Fruit fly (Drosophila melanogaster) whole organism, adult: Measurements from ENCODE around the gene CG17344.

Experiments used
- CG11617 ChIP-seq: fragments of 200-800 bp; sonication (Bioruptor generic); optimal IDR thresholded peaks from 2 replicates; lab custom pipeline; 2017; ENCODE audit warnings: mild to moderate bottlenecking, missing biosample characterization, missing genetic modification reagents, missing genetic modification characterization
- CG12768 ChIP-seq: fragments of 200-800 bp; sonication (Bioruptor generic); optimal IDR thresholded peaks from 2 replicates; lab custom pipeline; 2017; ENCODE audit warnings: missing biosample characterization, missing genetic modification characterization, mild to moderate bottlenecking, moderate library complexity, missing genetic modification reagents
- CG14711 ChIP-seq: fragments of 200-800 bp; sonication (Bioruptor generic); optimal IDR thresholded peaks from 2 replicates; lab custom pipeline; 2018; ENCODE audit warnings: missing biosample characterization, mild to moderate bottlenecking, missing genetic modification characterization, moderate library complexity
- CG1620 ChIP-seq: fragments of 200-800 bp; sonication (Bioruptor generic); optimal IDR thresholded peaks from 2 replicates; lab custom pipeline; 2016; ENCODE audit warnings: missing biosample characterization, missing genetic modification characterization
- CG5204 ChIP-seq: fragments of 200-800 bp; sonication (Bioruptor generic); optimal IDR thresholded peaks from 2 replicates; lab custom pipeline; 2016; ENCODE audit warnings: missing biosample characterization, missing genetic modification characterization
- CG7045 ChIP-seq: fragments of 200-800 bp; sonication (Bioruptor generic); optimal IDR thresholded peaks from 2 replicates; lab custom pipeline; 2017; ENCODE audit warnings: missing biosample characterization, mild to moderate bottlenecking, missing genetic modification characterization
- CG7101 ChIP-seq: fragments of 200-800 bp; sonication (Bioruptor generic); optimal IDR thresholded peaks from 2 replicates; lab custom pipeline; 2018; ENCODE audit warnings: missing biosample characterization, mild to moderate bottlenecking, missing genetic modification characterization, moderate library complexity
- Clk ChIP-seq: fragments of 200-800 bp; sonication (Bioruptor generic); optimal IDR thresholded peaks from 2 replicates; lab custom pipeline; 2017; ENCODE audit warnings: missing biosample characterization, missing genetic modification characterization
- Crg-1 ChIP-seq: fragments of 200-800 bp; sonication (Bioruptor generic); optimal IDR thresholded peaks from 2 replicates; lab custom pipeline; 2016; ENCODE audit warnings: missing biosample characterization, missing genetic modification characterization
- kay ChIP-seq: fragments of 200-800 bp; sonication (Bioruptor generic); peaks from one replicate; lab custom pipeline; 2016; ENCODE audit warnings: missing biosample characterization, missing genetic modification characterization, borderline replicate concordance
- ovo ChIP-seq: fragments of 200-800 bp; sonication (Bioruptor generic); optimal IDR thresholded peaks from 2 replicates; lab custom pipeline; 2016; ENCODE audit warnings: missing biosample characterization, missing genetic modification characterization
- pad ChIP-seq: fragments of 200-800 bp; sonication (Bioruptor generic); optimal IDR thresholded peaks from 3 replicates; lab custom pipeline; 2017; ENCODE audit warnings: missing biosample characterization, missing genetic modification characterization, mild to moderate bottlenecking, moderate library complexity, missing genetic modification reagents
- tj ChIP-seq: fragments of 200-800 bp; sonication (Bioruptor generic); optimal IDR thresholded peaks from 3 replicates; lab custom pipeline; 2017; ENCODE audit warnings: missing biosample characterization, mild to moderate bottlenecking, missing genetic modification characterization, moderate library complexity
- toe ChIP-seq: fragments of 200-800 bp; sonication (Bioruptor generic); optimal IDR thresholded peaks from 2 replicates; lab custom pipeline; 2016; ENCODE audit warnings: missing biosample characterization, missing genetic modification characterization

DNA sequence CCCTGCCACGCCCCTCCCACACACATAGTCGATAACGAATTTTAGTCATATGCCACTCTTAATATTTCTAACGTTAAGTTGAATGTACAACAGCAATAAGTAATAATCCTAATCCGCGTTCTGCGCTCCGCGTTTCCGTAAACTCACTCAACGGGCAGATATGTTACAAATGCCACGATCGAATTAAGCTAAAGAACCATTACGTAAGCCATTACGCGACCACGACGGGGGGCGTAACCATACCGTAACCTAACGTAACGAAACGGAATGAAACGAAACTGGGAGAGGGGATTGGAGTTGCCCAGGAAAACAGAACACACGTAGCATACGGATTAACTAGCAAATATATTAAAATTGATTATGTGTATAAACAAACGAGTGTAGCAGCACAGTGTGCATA, 44.0 kb upstream of the CG17344 start:
- TF ChIP-seq CG5204 (GFP tag; lab: Kevin White, UChicago) (no peak), CG11617 (GFP tag; lab: Kevin White, UChicago) (no peak), CG7101 (tag; lab: Kevin White, UChicago) (no peak), CG7045 (GFP tag; lab: Kevin White, UChicago) (no peak), ovo (GFP tag; lab: Kevin White, UChicago) (no peak), CG14711 (tag; lab: Kevin White, UChicago) (no peak), CG12768 (GFP tag; lab: Kevin White, UChicago) (no peak), kay (GFP tag; lab: Kevin White, UChicago) (no peak), Crg-1 (no peak), Clk (GFP tag; lab: Kevin White, UChicago) (no peak), pad (no peak), CG1620 (GFP tag; lab: Kevin White, UChicago) (no peak), toe (GFP tag; lab: Kevin White, UChicago) (no peak), tj (GFP tag; lab: Kevin White, UChicago) (no peak)
